Worm (Caenorhabditis elegans) whole organism, mixed stage, embryonic: Measurements from ENCODE around the gene Y37A1A.2.

Source experiments
- M03D4.4 ChIP-seq: sonication (generic microtip); optimal IDR thresholded peaks from 2 replicates; lab custom pipeline; 2017; ENCODE audit warnings: mild to moderate bottlenecking, missing genetic modification characterization, missing compliant biosample characterization
- bed-3 ChIP-seq: fragments of 200-800 bp; sonication (Bioruptor generic); optimal IDR thresholded peaks from 3 replicates; lab custom pipeline; 2018; ENCODE audit warnings: mild to moderate bottlenecking, missing genetic modification characterization, moderate library complexity, missing compliant biosample characterization
- blmp-1 ChIP-seq: fragments of 150-350 bp; optimal IDR thresholded peaks from 2 replicates; lab custom pipeline; 2014; ENCODE audit warnings: missing biosample characterization, missing genetic modification characterization
- ceh-39 ChIP-seq: fragments of 150-350 bp; optimal IDR thresholded peaks from 2 replicates; lab custom pipeline; 2014; ENCODE audit warnings: missing biosample characterization, missing genetic modification characterization
- ceh-43 ChIP-seq: fragments of 200-800 bp; sonication (Bioruptor generic); optimal IDR thresholded peaks from 2 replicates; lab custom pipeline; 2018; ENCODE audit warnings: mild to moderate bottlenecking, missing genetic modification characterization, moderate library complexity, missing compliant biosample characterization
- ces-1 ChIP-seq: fragments of 150-350 bp; optimal IDR thresholded peaks from 2 replicates; lab custom pipeline; 2014; ENCODE audit warnings: missing biosample characterization, missing genetic modification reagents, missing genetic modification characterization
- cnd-1 ChIP-seq: fragments of 200-800 bp; sonication (Bioruptor generic); optimal IDR thresholded peaks from 2 replicates; lab custom pipeline; 2018; ENCODE audit warnings: mild to moderate bottlenecking, missing genetic modification characterization, missing compliant biosample characterization
- drap-1 ChIP-seq: fragments of 200-800 bp; sonication (Bioruptor generic); optimal IDR thresholded peaks from 3 replicates; lab custom pipeline; 2018; ENCODE audit warnings: mild to moderate bottlenecking, missing genetic modification characterization, missing compliant biosample characterization
- elt-1 ChIP-seq: sonication (generic microtip); optimal IDR thresholded peaks from 2 replicates; lab custom pipeline; 2017; ENCODE audit warnings: missing genetic modification characterization, mild to moderate bottlenecking, missing compliant biosample characterization, antibody characterized with exemption, moderate library complexity, borderline replicate concordance; ENCODE audit not compliant: insufficient read depth
- elt-3 ChIP-seq: fragments of 150-350 bp; optimal IDR thresholded peaks from 2 replicates; lab custom pipeline; 2014; ENCODE audit warnings: missing biosample characterization, missing genetic modification characterization
- flh-1 ChIP-seq: fragments of 200-800 bp; sonication (Bioruptor generic); optimal IDR thresholded peaks from 2 replicates; lab custom pipeline; 2018; ENCODE audit warnings: mild to moderate bottlenecking, missing genetic modification characterization, moderate library complexity, missing compliant biosample characterization
- ham-2 ChIP-seq: fragments of 200-800 bp; sonication (Bioruptor generic); optimal IDR thresholded peaks from 2 replicates; lab custom pipeline; 2018; ENCODE audit warnings: mild to moderate bottlenecking, missing genetic modification characterization, missing compliant biosample characterization
- hlh-1 ChIP-seq: fragments of 150-350 bp; optimal IDR thresholded peaks from 2 replicates; lab custom pipeline; 2014; ENCODE audit warnings: missing biosample characterization, missing genetic modification reagents, missing genetic modification characterization
- lin-13 ChIP-seq: fragments of 150-350 bp; optimal IDR thresholded peaks from 2 replicates; lab custom pipeline; 2014; ENCODE audit warnings: missing biosample characterization, missing genetic modification characterization
- lsy-2 ChIP-seq: fragments of 150-350 bp; optimal IDR thresholded peaks from 2 replicates; lab custom pipeline; 2014; ENCODE audit warnings: missing biosample characterization, missing genetic modification characterization
- mep-1 ChIP-seq: fragments of 150-350 bp; optimal IDR thresholded peaks from 2 replicates; lab custom pipeline; 2017; ENCODE audit warnings: missing biosample characterization, missing genetic modification reagents, missing genetic modification characterization, inconsistent platforms
- mls-2 ChIP-seq: sonication (generic microtip); optimal IDR thresholded peaks from 2 replicates; lab custom pipeline; 2016; ENCODE audit warnings: mild to moderate bottlenecking, missing genetic modification characterization, moderate library complexity, missing compliant biosample characterization
- nhr-12 ChIP-seq: fragments of 150-350 bp; optimal IDR thresholded peaks from 2 replicates; lab custom pipeline; 2014; ENCODE audit warnings: missing biosample characterization, missing genetic modification characterization
- nhr-2 ChIP-seq: fragments of 150-350 bp; optimal IDR thresholded peaks from 2 replicates; lab custom pipeline; 2014; ENCODE audit warnings: missing biosample characterization, missing genetic modification characterization
- nhr-237 ChIP-seq: fragments of 150-350 bp; optimal IDR thresholded peaks from 2 replicates; lab custom pipeline; 2014; ENCODE audit warnings: missing biosample characterization, missing genetic modification characterization
- nhr-28 ChIP-seq: fragments of 150-350 bp; optimal IDR thresholded peaks from 2 replicates; lab custom pipeline; 2014; ENCODE audit warnings: missing biosample characterization, missing genetic modification characterization
- nhr-76 ChIP-seq: sonication (generic microtip); optimal IDR thresholded peaks from 2 replicates; lab custom pipeline; 2017; ENCODE audit warnings: missing biosample characterization, missing genetic modification characterization
- pha-4 ChIP-seq: fragments of 150-350 bp; optimal IDR thresholded peaks from 2 replicates; lab custom pipeline; 2018; ENCODE audit warnings: missing biosample characterization, missing genetic modification reagents, missing genetic modification characterization
- sem-2 ChIP-seq: fragments of 200-800 bp; sonication (Bioruptor generic); optimal IDR thresholded peaks from 2 replicates; lab custom pipeline; 2018; ENCODE audit warnings: mild to moderate bottlenecking, missing genetic modification characterization, missing compliant biosample characterization
- snpc-4 ChIP-seq: fragments of 150-350 bp; optimal IDR thresholded peaks from 2 replicates; lab custom pipeline; 2014; ENCODE audit warnings: missing biosample characterization, missing genetic modification characterization
- sptf-1 ChIP-seq: sonication (generic microtip); optimal IDR thresholded peaks from 2 replicates; lab custom pipeline; 2017; ENCODE audit warnings: mild to moderate bottlenecking, missing genetic modification characterization, moderate library complexity, missing compliant biosample characterization
- tbx-8 ChIP-seq: fragments of 200-800 bp; sonication (Bioruptor generic); optimal IDR thresholded peaks from 2 replicates; lab custom pipeline; 2018; ENCODE audit warnings: mild to moderate bottlenecking, missing genetic modification characterization, moderate library complexity, missing compliant biosample characterization
- unc-120 ChIP-seq: sonication (generic microtip); optimal IDR thresholded peaks from 2 replicates; lab custom pipeline; 2017; ENCODE audit warnings: missing genetic modification characterization, missing compliant biosample characterization; ENCODE audit not compliant: poor library complexity, severe bottlenecking
- unc-39 ChIP-seq: fragments of 150-350 bp; optimal IDR thresholded peaks from 2 replicates; lab custom pipeline; 2014; ENCODE audit warnings: missing biosample characterization, missing genetic modification characterization
- unc-62 ChIP-seq: fragments of 150-350 bp; optimal IDR thresholded peaks from 2 replicates; lab custom pipeline; 2014; ENCODE audit warnings: missing biosample characterization, missing genetic modification reagents, missing genetic modification characterization
- zip-8 ChIP-seq: fragments of 150-350 bp; optimal IDR thresholded peaks from 2 replicates; lab custom pipeline; 2014; ENCODE audit warnings: missing biosample characterization, missing genetic modification characterization
- ztf-11 ChIP-seq: fragments of 150-350 bp; optimal IDR thresholded peaks from 2 replicates; lab custom pipeline; 2014; ENCODE audit warnings: missing biosample characterization, missing genetic modification characterization

The Y37A1A.2 gene

DNA sequence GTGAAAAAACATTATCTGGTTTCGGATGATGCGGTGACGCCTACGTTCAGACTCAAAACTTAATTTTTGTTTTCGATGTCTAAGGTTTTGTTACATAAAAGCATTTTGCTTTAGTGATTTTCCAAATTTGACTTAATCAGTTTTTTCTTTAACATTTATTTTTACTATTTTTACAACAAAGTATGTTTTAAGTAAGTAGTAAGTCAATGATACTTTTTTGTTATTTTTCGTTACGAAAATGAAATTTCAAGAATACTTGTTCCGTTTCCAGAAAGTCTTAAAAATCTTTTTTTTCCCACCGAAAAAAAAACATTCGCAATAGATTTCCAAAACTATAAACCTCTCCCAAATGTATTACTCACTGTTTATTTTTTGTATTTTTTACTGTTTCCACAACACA is 14.8 kb upstream of the Y37A1A.2 start:
- TF ChIP-seq tbx-8: no peak

DNA sequence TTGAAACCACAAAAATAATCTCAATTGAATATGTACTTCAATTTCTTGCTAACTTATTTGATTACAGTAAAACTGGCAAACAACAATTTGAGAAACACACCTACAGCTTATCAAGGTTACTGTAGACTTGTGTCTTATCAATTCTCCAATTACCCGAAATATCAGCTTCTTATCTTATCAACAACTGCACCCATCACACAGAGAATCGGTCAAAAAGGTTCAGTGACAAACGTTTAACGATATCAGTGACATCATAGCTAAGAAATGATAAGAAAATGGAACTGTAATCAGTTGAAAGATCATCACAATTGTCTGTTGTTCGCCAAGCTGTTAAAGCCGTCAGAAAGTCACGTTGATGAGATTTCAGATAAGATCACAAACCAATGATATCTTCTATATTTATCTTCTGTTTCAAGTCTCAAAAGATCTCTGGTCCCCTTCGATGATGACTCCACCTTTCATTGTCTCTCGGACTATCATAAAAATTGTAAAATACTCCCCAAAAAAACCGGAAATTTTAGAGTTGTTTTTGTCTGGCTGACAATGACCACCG is 6.5 kb upstream of the Y37A1A.2 start:
- TF ChIP-seq ham-2 (GFP tag; lab: Kevin White, UChicago): no peak
- no peak for TF ChIP-seq nhr-76 (tag; lab: Kevin White, UChicago)
- no peak for TF ChIP-seq nhr-28 (tag; lab: Kevin White, UChicago)
- peak; percentile 5 for TF ChIP-seq lsy-2
- TF ChIP-seq unc-120 (tag; lab: Kevin White, UChicago): no peak
- peak; percentile 9 for TF ChIP-seq pha-4 (tag; lab: Kevin White, UChicago)
- no peak for TF ChIP-seq flh-1
- TF ChIP-seq elt-3 (tag; lab: Kevin White, UChicago): peak; percentile 95
- peak; percentile 17 for TF ChIP-seq nhr-2
- TF ChIP-seq elt-1 (tag; lab: Kevin White, UChicago): peak; percentile 89
- TF ChIP-seq, all 35 proteins: peak for 5

DNA sequence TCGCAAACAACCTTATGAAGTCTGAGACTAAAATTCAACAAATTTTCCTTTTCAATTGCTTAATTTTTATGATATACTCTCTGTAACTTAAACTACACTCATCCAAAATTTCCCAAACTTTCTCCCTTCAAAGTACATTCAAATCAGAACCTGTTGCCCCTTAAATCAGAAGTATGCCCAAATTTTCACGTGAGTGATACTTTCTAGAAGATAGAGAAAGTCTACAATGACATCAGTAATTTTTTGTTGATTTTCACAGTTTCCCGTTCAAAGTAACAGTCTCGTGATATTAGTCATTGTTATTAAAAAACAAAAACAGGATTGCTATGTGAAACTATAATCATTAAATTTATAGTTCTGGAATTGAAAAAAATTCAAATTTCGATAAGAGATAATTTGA is 1.9 kb downstream of the Y37A1A.2 start:
- TF ChIP-seq ceh-43: no peak
- TF ChIP-seq ztf-11: no peak
- no peak for TF ChIP-seq unc-39 (tag; lab: Kevin White, UChicago)
- no peak for TF ChIP-seq flh-1
- no peak for TF ChIP-seq ham-2 (GFP tag; lab: Kevin White, UChicago)
- TF ChIP-seq sptf-1 (tag; lab: Kevin White, UChicago): no peak
- TF ChIP-seq bed-3 (GFP tag; lab: Kevin White, UChicago): no peak
- TF ChIP-seq mls-2 (tag; lab: Kevin White, UChicago): no peak
- no peak for TF ChIP-seq nhr-12
- TF ChIP-seq ces-1 (GFP tag; lab: Kevin White, UChicago): no peak
- no peak for TF ChIP-seq nhr-237 (tag; lab: Kevin White, UChicago)
- TF ChIP-seq unc-120 (tag; lab: Kevin White, UChicago): no peak
- no peak for TF ChIP-seq zip-8 (tag; lab: Kevin White, UChicago)
- TF ChIP-seq hlh-1 (tag; lab: Kevin White, UChicago): no peak
- no peak for TF ChIP-seq elt-3 (tag; lab: Kevin White, UChicago)
- no peak for TF ChIP-seq elt-1 (tag; lab: Kevin White, UChicago)
- no peak for TF ChIP-seq nhr-76 (tag; lab: Kevin White, UChicago)
- no peak for TF ChIP-seq unc-62 (GFP tag; lab: Kevin White, UChicago)

DNA sequence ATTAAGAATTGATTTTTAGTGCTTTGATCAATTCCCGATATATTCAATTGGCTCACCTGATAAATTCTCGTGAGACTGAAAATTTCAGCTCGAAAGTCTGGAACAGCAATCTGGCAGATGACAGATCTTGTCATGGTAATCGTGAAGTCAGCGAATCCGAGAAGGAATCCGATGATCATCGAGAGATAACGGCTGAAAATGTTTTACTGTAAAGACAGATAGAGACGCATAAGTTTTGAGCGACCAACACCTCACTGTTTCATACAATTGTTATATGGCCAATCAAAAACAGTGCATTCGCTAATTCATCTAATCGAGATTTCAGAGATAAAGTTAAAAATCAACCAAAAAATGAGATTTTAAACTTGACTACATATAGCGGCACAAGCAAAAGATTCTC is 6.5 kb downstream of the Y37A1A.2 start:
- TF ChIP-seq elt-3 (tag; lab: Kevin White, UChicago) (no peak), ceh-39 (no peak), unc-120 (tag; lab: Kevin White, UChicago) (no peak), blmp-1 (no peak), mep-1 (tag; lab: Kevin White, UChicago) (no peak), M03D4.4 (no peak), pha-4 (tag; lab: Kevin White, UChicago) (no peak), lsy-2 (no peak), zip-8 (tag; lab: Kevin White, UChicago) (no peak), ham-2 (GFP tag; lab: Kevin White, UChicago) (no peak), nhr-2 (no peak), nhr-237 (tag; lab: Kevin White, UChicago) (no peak), flh-1 (no peak), nhr-76 (tag; lab: Kevin White, UChicago) (no peak), unc-62 (GFP tag; lab: Kevin White, UChicago) (no peak), unc-39 (tag; lab: Kevin White, UChicago) (no peak), sptf-1 (tag; lab: Kevin White, UChicago) (no peak), ceh-43 (no peak), lin-13 (tag; lab: Kevin White, UChicago) (no peak), drap-1 (GFP tag; lab: Kevin White, UChicago) (no peak)

DNA sequence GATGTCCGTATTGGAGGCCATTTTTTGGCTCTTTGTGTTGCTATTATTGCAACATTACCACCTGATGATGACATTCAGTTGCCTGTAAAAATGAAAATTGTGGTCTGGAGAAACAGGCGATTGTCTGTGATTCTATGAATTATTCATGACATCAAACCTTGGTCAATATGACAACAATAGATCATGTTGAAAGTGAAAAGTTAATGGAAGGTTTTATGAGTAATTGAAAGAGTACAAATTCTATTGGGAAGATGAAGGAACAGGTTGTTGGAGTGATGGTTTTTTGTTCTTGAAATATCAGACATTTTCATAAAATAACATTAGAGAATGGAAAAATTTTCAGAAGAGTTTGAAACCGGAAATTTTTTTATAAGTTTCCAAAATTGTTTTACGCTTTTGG is 10.1 kb downstream of the Y37A1A.2 start, which contains the start of gene Y37A1A.3:
Gene Y37A1A.3 (minus strand): TSS at position 101 of the 400 bp plus-strand sequence.
- TF ChIP-seq cnd-1 (tag; lab: Kevin White, UChicago) (no peak), nhr-237 (tag; lab: Kevin White, UChicago) (no peak), snpc-4 (no peak), flh-1 (no peak), blmp-1 (no peak), nhr-12 (no peak), ceh-39 (no peak), sem-2 (GFP tag; lab: Kevin White, UChicago) (no peak), ces-1 (GFP tag; lab: Kevin White, UChicago) (no peak), unc-39 (tag; lab: Kevin White, UChicago) (no peak), ztf-11 (no peak)
- TF ChIP-seq, all 35 proteins: peak for 0
